Fruit fly (Drosophila melanogaster) S2 (cell line): ENCODE results near the gene CG7695.

Experiments
- CG8478 ChIP-seq: fragments of >200 bp; optimal IDR thresholded peaks from 2 replicates; lab custom pipeline; 2018
- CTCF ChIP-seq, 2 experiments: fragments of >200 bp; optimal IDR thresholded peaks; 2 replicates each; lab custom pipeline; 2018

- TF ChIP-seq CG8478 (lab: Kevin White, UChicago) (no peak), CTCF (optimal IDR thresholded peaks at IDR 0.05; lab: Kevin White, UChicago) (no peak)
Observed at dm6 chr3R:18580979-18581378, 36.3 kb downstream of the CG7695 start.
